Worm (Caenorhabditis elegans) whole organism, L3 larva: ENCODE data around the gene fbxb-116.

ENCODE experiments used
- R02D3.7 ChIP-seq: fragments of 150-350 bp; optimal IDR thresholded peaks from 2 replicates; lab custom pipeline; 2014; ENCODE audit warnings: missing biosample characterization, missing genetic modification characterization
- ZK546.5 ChIP-seq: sonication (generic microtip); optimal IDR thresholded peaks from 2 replicates; lab custom pipeline; 2017; ENCODE audit warnings: missing biosample characterization, missing genetic modification characterization
- ama-1 ChIP-seq: fragments of 150-350 bp; optimal IDR thresholded peaks from 2 replicates; lab custom pipeline; 2018
- ceh-16 ChIP-seq: sonication (generic microtip); optimal IDR thresholded peaks from 2 replicates; lab custom pipeline; 2017; ENCODE audit warnings: missing biosample characterization, missing genetic modification characterization
- ceh-28 ChIP-seq: fragments of 150-350 bp; optimal IDR thresholded peaks from 2 replicates; lab custom pipeline; 2014; ENCODE audit warnings: missing biosample characterization, missing genetic modification reagents, missing genetic modification characterization
- ceh-82 ChIP-seq: fragments of 150-350 bp; optimal IDR thresholded peaks from 2 replicates; lab custom pipeline; 2014; ENCODE audit warnings: missing biosample characterization, missing genetic modification characterization
- ceh-9 ChIP-seq: sonication (generic microtip); optimal IDR thresholded peaks from 2 replicates; lab custom pipeline; 2018; ENCODE audit warnings: missing biosample characterization, missing genetic modification characterization
- egl-27 ChIP-seq: sonication (generic microtip); optimal IDR thresholded peaks from 4 replicates; lab custom pipeline; 2017; ENCODE audit warnings: missing biosample characterization, missing genetic modification reagents, missing genetic modification characterization
- egl-5 ChIP-seq: fragments of 150-350 bp; optimal IDR thresholded peaks from 2 replicates; lab custom pipeline; 2017; ENCODE audit warnings: missing biosample characterization, missing genetic modification reagents, missing genetic modification characterization, inconsistent platforms
- fkh-10 ChIP-seq: sonication (generic microtip); optimal IDR thresholded peaks from 2 replicates; lab custom pipeline; 2017; ENCODE audit warnings: missing biosample characterization, missing genetic modification reagents, missing genetic modification characterization
- fos-1 ChIP-seq: fragments of 150-350 bp; optimal IDR thresholded peaks from 2 replicates; lab custom pipeline; 2014; ENCODE audit warnings: missing biosample characterization, missing genetic modification characterization
- jun-1 ChIP-seq: fragments of 150-350 bp; optimal IDR thresholded peaks from 2 replicates; lab custom pipeline; 2014; ENCODE audit warnings: missing biosample characterization, missing genetic modification reagents, missing genetic modification characterization
- lin-15B ChIP-seq: fragments of 150-350 bp; optimal IDR thresholded peaks from 2 replicates; lab custom pipeline; 2014; ENCODE audit warnings: missing biosample characterization, missing genetic modification characterization
- lin-39 ChIP-seq: fragments of 150-350 bp; optimal IDR thresholded peaks from 2 replicates; lab custom pipeline; 2018; ENCODE audit warnings: missing biosample characterization, missing genetic modification reagents, missing genetic modification characterization
- mdl-1 ChIP-seq: fragments of 150-350 bp; optimal IDR thresholded peaks from 2 replicates; lab custom pipeline; 2014; ENCODE audit warnings: missing biosample characterization, missing genetic modification characterization
- mml-1 ChIP-seq: fragments of 150-350 bp; sonication (generic microtip); optimal IDR thresholded peaks from 3 replicates; lab custom pipeline; 2014; ENCODE audit warnings: missing biosample characterization, missing genetic modification characterization
- nhr-11 ChIP-seq: fragments of 150-350 bp; optimal IDR thresholded peaks from 2 replicates; lab custom pipeline; 2014; ENCODE audit warnings: missing biosample characterization, missing genetic modification characterization
- nhr-12 ChIP-seq: fragments of 150-350 bp; optimal IDR thresholded peaks from 2 replicates; lab custom pipeline; 2014; ENCODE audit warnings: missing biosample characterization, missing genetic modification characterization
- nhr-23 ChIP-seq: fragments of 150-350 bp; optimal IDR thresholded peaks from 2 replicates; lab custom pipeline; 2014; ENCODE audit warnings: missing biosample characterization, missing genetic modification reagents, missing genetic modification characterization
- nhr-237 ChIP-seq: fragments of 150-350 bp; optimal IDR thresholded peaks from 2 replicates; lab custom pipeline; 2014; ENCODE audit warnings: missing biosample characterization, missing genetic modification characterization
- nhr-25 ChIP-seq: sonication (generic microtip); optimal IDR thresholded peaks from 2 replicates; lab custom pipeline; 2017; ENCODE audit warnings: missing biosample characterization, missing genetic modification characterization
- nhr-28 ChIP-seq: fragments of 150-350 bp; optimal IDR thresholded peaks from 2 replicates; lab custom pipeline; 2014; ENCODE audit warnings: missing biosample characterization, missing genetic modification characterization
- nhr-43 ChIP-seq: sonication (generic microtip); optimal IDR thresholded peaks from 2 replicates; lab custom pipeline; 2016; ENCODE audit warnings: mild to moderate bottlenecking, missing genetic modification characterization, missing compliant biosample characterization; ENCODE audit not compliant: poor library complexity, severe bottlenecking
- nhr-76 ChIP-seq: fragments of 150-350 bp; sonication (generic microtip); optimal IDR thresholded peaks from 5 replicates; lab custom pipeline; 2014; ENCODE audit warnings: missing biosample characterization, missing genetic modification characterization
- pha-4 ChIP-seq: fragments of 150-350 bp; optimal IDR thresholded peaks from 2 replicates; lab custom pipeline; 2014; ENCODE audit warnings: missing biosample characterization, missing genetic modification reagents, missing genetic modification characterization
- pqm-1 ChIP-seq: fragments of 150-350 bp; optimal IDR thresholded peaks from 2 replicates; lab custom pipeline; 2017; ENCODE audit warnings: missing biosample characterization, missing genetic modification characterization, inconsistent platforms
- sea-2 ChIP-seq: fragments of 150-350 bp; sonication (generic microtip); optimal IDR thresholded peaks from 4 replicates; lab custom pipeline; 2014; ENCODE audit warnings: missing biosample characterization, missing genetic modification reagents, missing genetic modification characterization
- skn-1 ChIP-seq: fragments of 150-350 bp; optimal IDR thresholded peaks from 2 replicates; lab custom pipeline; 2014; ENCODE audit warnings: missing biosample characterization, missing genetic modification characterization
- snpc-4 ChIP-seq: fragments of 150-350 bp; optimal IDR thresholded peaks from 2 replicates; lab custom pipeline; 2014; ENCODE audit warnings: missing biosample characterization, missing genetic modification characterization
- tbx-2 ChIP-seq: sonication (generic microtip); optimal IDR thresholded peaks from 2 replicates; lab custom pipeline; 2016; ENCODE audit warnings: mild to moderate bottlenecking, missing genetic modification characterization, missing compliant biosample characterization
- unc-39 ChIP-seq: sonication (generic microtip); optimal IDR thresholded peaks from 4 replicates; lab custom pipeline; 2017; ENCODE audit warnings: missing biosample characterization, missing genetic modification characterization
- unc-62 ChIP-seq: fragments of 150-350 bp; sonication (generic microtip); optimal IDR thresholded peaks from 4 replicates; lab custom pipeline; 2014; ENCODE audit warnings: missing biosample characterization, missing genetic modification reagents, missing genetic modification characterization
- ztf-4 ChIP-seq: fragments of 150-350 bp; optimal IDR thresholded peaks from 2 replicates; lab custom pipeline; 2014; ENCODE audit warnings: missing biosample characterization, missing genetic modification characterization

The fbxb-116 gene

DNA sequence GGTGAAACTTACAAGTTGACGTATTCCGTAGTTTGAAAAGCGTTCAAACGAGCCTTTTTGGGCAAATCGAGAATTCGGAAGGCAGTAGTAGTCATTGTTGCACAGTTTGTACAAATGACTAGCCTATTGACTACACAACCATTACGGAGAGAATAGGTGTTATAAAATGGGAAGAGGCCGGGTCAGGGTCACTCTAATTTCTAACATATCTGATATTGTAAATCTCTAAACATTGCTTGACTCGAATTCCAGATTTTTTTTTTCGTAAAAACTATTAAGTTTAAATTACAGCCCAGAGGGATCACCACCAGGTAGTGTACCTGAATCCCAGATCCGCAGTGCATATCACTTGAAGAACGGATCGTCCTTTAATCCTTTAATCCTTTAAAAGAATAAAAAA is 3.6 kb downstream of the fbxb-116 start, which contains the start of gene fbxb-2:
Gene fbxb-2, minus strand, starts transcription at position 101 of the 400 bp plus-strand sequence.
- TF ChIP-seq mdl-1 (tag; lab: Kevin White, UChicago) (no peak), pha-4 (tag; lab: Kevin White, UChicago) (no peak), ztf-4 (tag; lab: Kevin White, UChicago) (no peak), lin-15B (tag; lab: Kevin White, UChicago) (no peak), snpc-4 (tag; lab: Kevin White, UChicago) (no peak), nhr-23 (tag; lab: Kevin White, UChicago) (no peak), jun-1 (tag; lab: Kevin White, UChicago) (no peak), ama-1 (lab: Kevin White, UChicago) (no peak), nhr-237 (no peak), nhr-25 (tag; lab: Kevin White, UChicago) (no peak), tbx-2 (no peak)

DNA sequence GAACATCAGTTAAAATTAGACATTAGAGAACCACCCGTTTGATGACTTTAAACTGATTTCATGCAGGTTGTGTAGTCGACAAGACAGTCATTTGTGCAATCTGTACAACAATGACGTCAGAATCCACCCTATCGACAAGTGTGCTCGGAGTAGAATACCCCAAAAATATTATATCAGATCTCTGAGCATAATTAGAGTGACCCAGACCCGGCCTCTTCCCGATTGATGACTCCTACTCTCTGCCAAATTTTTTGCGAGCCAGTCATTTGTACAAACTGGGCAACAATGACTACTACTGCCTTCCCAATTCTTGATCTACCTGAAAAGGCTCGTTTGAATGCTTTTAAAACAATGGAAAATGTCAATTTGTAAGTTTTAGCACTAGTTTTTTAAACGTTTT is 6.6 kb downstream of the fbxb-116 start, which contains the start of the genes fbxb-115 and fbxb-1:
Gene fbxb-115, minus strand, starts transcription at position 101 of the 400 bp plus-strand sequence.
Gene fbxb-1, plus strand, starts transcription at position 226 of the 400 bp plus-strand sequence.
- TF ChIP-seq ZK546.5 (tag; lab: Kevin White, UChicago): no peak
- no peak for TF ChIP-seq fkh-10 (GFP tag; lab: Kevin White, UChicago)
- TF ChIP-seq ceh-28: no peak
- TF ChIP-seq lin-15B (tag; lab: Kevin White, UChicago): no peak
- TF ChIP-seq mml-1 (tag; lab: Kevin White, UChicago): no peak
- TF ChIP-seq ceh-16: no peak
- no peak for TF ChIP-seq R02D3.7 (tag; lab: Kevin White, UChicago)
- TF ChIP-seq nhr-28 (tag; lab: Kevin White, UChicago): no peak
- no peak for TF ChIP-seq unc-39 (tag; lab: Kevin White, UChicago)
- no peak for TF ChIP-seq lin-39 (tag; lab: Kevin White, UChicago)
- no peak for TF ChIP-seq egl-5 (tag; lab: Kevin White, UChicago)
- TF ChIP-seq nhr-12: no peak
- TF ChIP-seq ceh-82 (tag; lab: Kevin White, UChicago): no peak
- TF ChIP-seq nhr-76 (tag; lab: Kevin White, UChicago): no peak

DNA sequence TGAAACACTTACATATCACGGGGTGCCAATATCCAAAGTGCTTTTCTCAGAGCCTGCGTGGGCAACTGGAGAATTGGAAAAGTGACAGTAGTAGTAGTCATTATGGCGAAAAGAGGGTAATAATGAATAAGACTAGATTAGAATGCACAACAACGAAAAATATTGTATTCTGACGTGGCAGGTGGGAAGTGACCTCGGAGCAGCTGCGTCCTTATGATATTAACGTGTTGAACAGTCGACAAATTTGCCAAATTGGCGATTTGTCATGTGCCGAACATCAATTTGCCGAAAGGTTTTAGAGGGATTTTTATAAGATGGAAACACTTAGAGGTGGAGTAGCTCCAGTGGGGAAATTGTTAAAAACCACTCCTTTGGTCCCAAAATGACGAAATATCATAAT is 17.4 kb downstream of the fbxb-116 start, which contains the start of gene str-81:
Gene str-81, minus strand, starts transcription at position 101 of the 400 bp plus-strand sequence.
- TF ChIP-seq jun-1 (tag; lab: Kevin White, UChicago) (no peak), nhr-43 (no peak), pha-4 (tag; lab: Kevin White, UChicago) (no peak), fos-1 (tag; lab: Kevin White, UChicago) (no peak), nhr-11 (tag; lab: Kevin White, UChicago) (no peak), ceh-9 (no peak), sea-2 (GFP tag; lab: Kevin White, UChicago) (no peak)
- TF ChIP-seq, all 47 proteins: peak for 0

DNA sequence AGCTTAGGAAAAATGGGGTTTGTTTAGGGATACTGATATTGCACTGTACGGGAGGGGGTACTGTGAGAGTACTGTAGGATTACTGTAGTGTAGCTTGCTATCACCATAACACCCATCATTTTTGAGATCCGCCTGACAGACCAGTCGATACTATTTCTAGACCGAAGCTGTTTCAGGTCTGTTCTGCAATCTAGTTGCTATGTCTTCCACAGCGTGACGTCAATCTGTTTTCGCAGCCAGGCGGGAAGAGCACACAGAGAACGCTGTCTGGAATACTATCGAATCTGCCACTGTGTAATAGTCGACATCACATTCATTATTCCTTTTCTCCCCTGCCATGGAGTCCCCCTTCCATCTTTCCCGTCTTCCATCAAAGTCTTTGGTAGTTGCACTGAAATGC is 18.3 kb downstream of the fbxb-116 start, which contains the start of gene F21D9.11:
Gene F21D9.11, plus strand, starts transcription at position 301 of the 400 bp plus-strand sequence.
- TF ChIP-seq mdl-1 (tag; lab: Kevin White, UChicago) (no peak), fkh-10 (GFP tag; lab: Kevin White, UChicago) (no peak), pha-4 (tag; lab: Kevin White, UChicago) (no peak), nhr-12 (no peak), egl-27 (tag; lab: Kevin White, UChicago) (no peak), lin-39 (tag; lab: Kevin White, UChicago) (no peak), nhr-28 (tag; lab: Kevin White, UChicago) (no peak), nhr-43 (no peak), ztf-4 (tag; lab: Kevin White, UChicago) (no peak), mml-1 (tag; lab: Kevin White, UChicago) (no peak), skn-1 (tag; lab: Kevin White, UChicago) (no peak), ceh-28 (no peak), jun-1 (tag; lab: Kevin White, UChicago) (no peak), unc-39 (tag; lab: Kevin White, UChicago) (no peak), unc-62 (GFP tag; lab: Kevin White, UChicago) (no peak), ceh-82 (tag; lab: Kevin White, UChicago) (no peak), pqm-1 (tag; lab: Kevin White, UChicago) (no peak)

DNA sequence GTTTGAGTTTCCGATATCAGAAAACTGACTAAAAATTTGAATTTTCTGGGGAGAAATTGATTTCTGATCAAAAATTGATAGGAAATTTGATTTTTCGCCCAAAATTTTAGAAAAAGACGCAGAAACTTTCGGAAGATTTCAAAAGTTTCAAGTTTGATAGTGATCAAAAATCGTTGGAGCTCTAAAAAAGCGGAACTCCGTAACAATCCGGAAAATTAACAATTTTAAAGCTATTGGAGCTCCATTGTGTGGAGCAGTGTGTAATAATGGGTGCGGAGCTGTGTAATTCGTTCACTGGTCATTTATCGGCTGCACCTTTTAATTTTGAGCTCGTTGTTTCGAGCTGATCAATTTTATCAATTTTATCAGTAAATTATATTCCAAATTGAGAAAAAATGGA is 20.0 kb downstream of the fbxb-116 start, which contains the start of gene F21D9.4:
Gene F21D9.4, plus strand, starts transcription at position 301 of the 400 bp plus-strand sequence.
- TF ChIP-seq ZK546.5 (tag; lab: Kevin White, UChicago) (no peak), ama-1 (lab: Kevin White, UChicago) (no peak), nhr-12 (no peak), lin-15B (tag; lab: Kevin White, UChicago) (no peak)
